Fruit fly (Drosophila melanogaster) whole organism, embryonic: ENCODE measurements around the gene dpr20.

ENCODE experiments used
- Atf-2 ChIP-seq: fragments of 200-800 bp; sonication (Bioruptor generic); optimal IDR thresholded peaks from 2 replicates; lab custom pipeline; 2016; ENCODE audit warnings: missing biosample characterization, missing genetic modification characterization
- Awh ChIP-seq: fragments of 200-800 bp; sonication (Bioruptor generic); IDR thresholded peaks from 2 replicates; pipeline ENCODE4, ENCODE4 v1.3.6; 2022; ENCODE audit warnings: missing biosample characterization, missing genetic modification characterization
- CG10267 ChIP-seq: fragments of 200-800 bp; sonication (Bioruptor generic); optimal IDR thresholded peaks from 2 replicates; lab custom pipeline; 2018; ENCODE audit warnings: missing biosample characterization, mild to moderate bottlenecking, missing genetic modification characterization, moderate library complexity
- CG11093 ChIP-seq: fragments of 200-800 bp; sonication (Bioruptor generic); IDR thresholded peaks from 3 replicates; pipeline ENCODE4 v1.3.6; 2022; ENCODE audit warnings: missing biosample characterization, missing genetic modification characterization
- CG12236 ChIP-seq: fragments of 200-800 bp; sonication (Bioruptor generic); optimal IDR thresholded peaks from 2 replicates; lab custom pipeline; 2016; ENCODE audit warnings: missing biosample characterization, missing genetic modification characterization
- CG14441 ChIP-seq: fragments of 200-800 bp; sonication (Bioruptor generic); IDR thresholded peaks from 2 replicates; pipeline ENCODE4 v1.3.6; 2022; ENCODE audit warnings: missing biosample characterization, missing genetic modification characterization
- CG17385 ChIP-seq: fragments of 200-800 bp; sonication (Bioruptor generic); optimal IDR thresholded peaks from 3 replicates; lab custom pipeline; 2018; ENCODE audit warnings: missing biosample characterization, mild to moderate bottlenecking, missing genetic modification characterization
- CG18764 ChIP-seq: fragments of 200-800 bp; sonication (Bioruptor generic); optimal IDR thresholded peaks from 3 replicates; lab custom pipeline; 2016; ENCODE audit warnings: missing biosample characterization, missing genetic modification characterization
- CG32767 ChIP-seq: fragments of 200-800 bp; sonication (Bioruptor generic); IDR thresholded peaks from 2 replicates; pipeline ENCODE4 v1.3.6; 2022; ENCODE audit warnings: missing biosample characterization, missing genetic modification characterization
- CG34224 ChIP-seq: fragments of 200-800 bp; sonication (Bioruptor generic); IDR thresholded peaks from 3 replicates; pipeline ENCODE4 v1.3.6; 2022; ENCODE audit warnings: missing biosample characterization, missing genetic modification characterization; ENCODE audit not compliant: partially characterized antibody
- CG3838 ChIP-seq: fragments of 200-800 bp; sonication (Bioruptor generic); optimal IDR thresholded peaks from 3 replicates; lab custom pipeline; 2016; ENCODE audit warnings: missing biosample characterization, missing genetic modification characterization
- CG4328 ChIP-seq: fragments of 200-800 bp; sonication (Bioruptor generic); optimal IDR thresholded peaks from 3 replicates; lab custom pipeline; 2017; ENCODE audit warnings: missing biosample characterization, missing genetic modification reagents, missing genetic modification characterization
- CG43689 ChIP-seq: fragments of 200-800 bp; sonication (Bioruptor generic); IDR thresholded peaks from 2 replicates; pipeline ENCODE4 v1.3.6; 2022; ENCODE audit warnings: missing biosample characterization, missing genetic modification characterization
- CG4424 ChIP-seq: fragments of 200-800 bp; sonication (Bioruptor generic); optimal IDR thresholded peaks from 3 replicates; lab custom pipeline; 2016; ENCODE audit warnings: missing biosample characterization, missing genetic modification characterization
- Camta ChIP-seq: fragments of 200-800 bp; sonication (Bioruptor generic); optimal IDR thresholded peaks from 2 replicates; lab custom pipeline; 2016; ENCODE audit warnings: missing biosample characterization, missing genetic modification characterization
- Dek ChIP-seq: fragments of 200-800 bp; sonication (Bioruptor generic); optimal IDR thresholded peaks from 3 replicates; lab custom pipeline; 2019; ENCODE audit warnings: missing biosample characterization, mild to moderate bottlenecking, missing genetic modification characterization, moderate library complexity
- HLH3B ChIP-seq: fragments of 200-800 bp; sonication (Bioruptor generic); IDR thresholded peaks from 2 replicates; pipeline ENCODE4 v1.3.6; 2022; ENCODE audit warnings: missing biosample characterization, missing genetic modification characterization
- HLH4C ChIP-seq: fragments of 200-800 bp; sonication (Bioruptor generic); IDR thresholded peaks from 3 replicates; pipeline ENCODE4 v1.3.6; 2022; ENCODE audit warnings: missing biosample characterization, missing genetic modification characterization; ENCODE audit not compliant: partially characterized antibody
- HLHmδ ChIP-seq: fragments of 200-800 bp; sonication (Bioruptor generic); optimal IDR thresholded peaks from 2 replicates; lab custom pipeline; 2018; ENCODE audit warnings: missing biosample characterization, mild to moderate bottlenecking, missing genetic modification characterization, moderate library complexity
- MTF-1 ChIP-seq: fragments of 200-800 bp; sonication (Bioruptor generic); optimal IDR thresholded peaks from 2 replicates; lab custom pipeline; 2018; ENCODE audit warnings: missing biosample characterization, mild to moderate bottlenecking, missing genetic modification characterization, borderline replicate concordance
- Max ChIP-seq: fragments of 200-800 bp; sonication (Bioruptor generic); optimal IDR thresholded peaks from 2 replicates; lab custom pipeline; 2016; ENCODE audit warnings: missing biosample characterization, mild to moderate bottlenecking, missing genetic modification characterization
- Med ChIP-seq: fragments of 200-800 bp; sonication (Bioruptor generic); peaks from one replicate; lab custom pipeline; 2016; ENCODE audit warnings: missing biosample characterization, missing genetic modification characterization, mild to moderate bottlenecking, inconsistent platforms, moderate library complexity
- Mes4 ChIP-seq: fragments of 200-800 bp; sonication (Bioruptor generic); optimal IDR thresholded peaks from 2 replicates; lab custom pipeline; 2016; ENCODE audit warnings: missing biosample characterization, missing genetic modification characterization
- Myb ChIP-seq: fragments of 200-800 bp; sonication (Bioruptor generic); optimal IDR thresholded peaks from 2 replicates; lab custom pipeline; 2016; ENCODE audit warnings: missing biosample characterization, missing genetic modification characterization
- NK7.1 ChIP-seq: fragments of 200-800 bp; sonication (Bioruptor generic); optimal IDR thresholded peaks from 3 replicates; lab custom pipeline; 2016; ENCODE audit warnings: missing biosample characterization, missing genetic modification characterization
- Oaz ChIP-seq: fragments of 200-800 bp; sonication (Bioruptor generic); IDR thresholded peaks from 2 replicates; pipeline ENCODE4 v1.3.6; 2022; ENCODE audit warnings: missing biosample characterization, missing genetic modification characterization
- Trl ChIP-seq, 3 experiments: fragments of >200 bp in 2 of 3; fragments of 200-800 bp in 1 of 3; sonication (Bioruptor generic) in 1 of 3; optimal IDR thresholded peaks; 2 replicates in 1 of 3; 3 replicates in 2 of 3; lab custom pipeline; 2016 to 2017; ENCODE audit warnings: missing biosample characterization in 1 of 3, missing genetic modification characterization in 1 of 3
- bsh ChIP-seq, 2 experiments: fragments of 200-800 bp; sonication (Bioruptor generic); optimal IDR thresholded peaks; 2 replicates each; lab custom pipeline; 2017 to 2018; ENCODE audit warnings: mild to moderate bottlenecking in 2 of 2, missing biosample characterization in 2 of 2, missing genetic modification characterization in 2 of 2, moderate library complexity in 1 of 2
- chinmo ChIP-seq: fragments of 200-800 bp; sonication (Bioruptor generic); IDR thresholded peaks from 4 replicates; pipeline ENCODE4 v1.3.6; 2022; ENCODE audit warnings: missing biosample characterization, missing genetic modification characterization; ENCODE audit not compliant: partially characterized antibody
- ci ChIP-seq: fragments of 200-800 bp; sonication (Bioruptor generic); IDR thresholded peaks from 3 replicates; pipeline ENCODE4 v1.3.6; 2022; ENCODE audit warnings: missing biosample characterization, missing genetic modification characterization
- crol ChIP-seq: fragments of 200-800 bp; sonication (Bioruptor generic); IDR thresholded peaks from 2 replicates; pipeline ENCODE4 v1.3.6; 2022; ENCODE audit warnings: missing biosample characterization, missing genetic modification characterization
- dpn ChIP-seq, 2 experiments: fragments of 200-800 bp; sonication (Bioruptor generic); optimal IDR thresholded peaks; 3 replicates each; lab custom pipeline; 2016; ENCODE audit warnings: missing biosample characterization in 2 of 2, missing genetic modification characterization in 2 of 2
- ewg ChIP-seq: fragments of 200-800 bp; sonication (Bioruptor generic); optimal IDR thresholded peaks from 3 replicates; lab custom pipeline; 2017; ENCODE audit warnings: mild to moderate bottlenecking, missing biosample characterization, missing genetic modification reagents, missing genetic modification characterization
- eyg ChIP-seq: fragments of 200-800 bp; sonication (Bioruptor generic); optimal IDR thresholded peaks from 3 replicates; lab custom pipeline; 2016; ENCODE audit warnings: missing biosample characterization, missing genetic modification characterization
- fd64A ChIP-seq: fragments of 200-800 bp; sonication (Bioruptor generic); optimal IDR thresholded peaks from 3 replicates; lab custom pipeline; 2018; ENCODE audit warnings: missing biosample characterization, mild to moderate bottlenecking, missing genetic modification characterization
- inv ChIP-seq: fragments of 200-800 bp; sonication (Bioruptor generic); IDR thresholded peaks from 2 replicates; pipeline ENCODE4 v1.3.6; 2022; ENCODE audit warnings: missing biosample characterization, missing genetic modification characterization; ENCODE audit not compliant: partially characterized antibody
- ken ChIP-seq: fragments of 200-800 bp; sonication (Bioruptor generic); IDR thresholded peaks from 3 replicates; pipeline ENCODE4 v1.3.6; 2022; ENCODE audit warnings: missing biosample characterization, missing genetic modification characterization
- lbe ChIP-seq: fragments of 200-800 bp; sonication (Bioruptor generic); optimal IDR thresholded peaks from 2 replicates; lab custom pipeline; 2016; ENCODE audit warnings: missing biosample characterization, mild to moderate bottlenecking, missing genetic modification characterization
- nau ChIP-seq: fragments of 200-800 bp; sonication (Bioruptor generic); optimal IDR thresholded peaks from 3 replicates; lab custom pipeline; 2017; ENCODE audit warnings: missing biosample characterization, mild to moderate bottlenecking, missing genetic modification characterization, missing genetic modification reagents
- nerfin-1 ChIP-seq: fragments of 200-800 bp; sonication (Bioruptor generic); optimal IDR thresholded peaks from 3 replicates; lab custom pipeline; 2019; ENCODE audit warnings: missing biosample characterization, mild to moderate bottlenecking, missing genetic modification characterization, moderate library complexity
- onecut ChIP-seq: fragments of 200-800 bp; sonication (Bioruptor generic); IDR thresholded peaks from 2 replicates; pipeline ENCODE4 v1.3.6; 2022; ENCODE audit warnings: missing biosample characterization, missing genetic modification characterization
- toy ChIP-seq: fragments of 200-800 bp; sonication (Bioruptor generic); IDR thresholded peaks from 2 replicates; pipeline ENCODE4 v1.3.6; 2022; ENCODE audit warnings: missing biosample characterization, missing genetic modification characterization
- twi ChIP-seq: fragments of 200-800 bp; optimal IDR thresholded peaks from 2 replicates; lab custom pipeline; 2019; ENCODE audit warnings: missing biosample characterization, mild to moderate bottlenecking, missing genetic modification characterization, moderate library complexity
- unc-4 ChIP-seq: fragments of 200-800 bp; sonication (Bioruptor generic); IDR thresholded peaks from 2 replicates; pipeline ENCODE4 v1.3.6; 2022; ENCODE audit warnings: missing biosample characterization, missing genetic modification characterization; ENCODE audit not compliant: partially characterized antibody
- vvl ChIP-seq: fragments of 200-800 bp; sonication (Bioruptor generic); IDR thresholded peaks from 2 replicates; pipeline ENCODE4 v1.3.6; 2022; ENCODE audit warnings: missing biosample characterization, missing genetic modification characterization
- wdn ChIP-seq: fragments of 200-800 bp; sonication (Bioruptor generic); IDR thresholded peaks from 2 replicates; pipeline ENCODE4 v1.3.6; 2022; ENCODE audit warnings: missing biosample characterization, missing genetic modification characterization
- yki ChIP-seq: fragments of >200 bp; optimal IDR thresholded peaks from 3 replicates; lab custom pipeline; 2018

Gene dpr20

dm6 chr3L:882236-882891 is 25.3 kb upstream of the dpr20 start (continued):
- TF ChIP-seq ken (GFP tag; lab: Robert Waterston, UW) (no peak), ci (no peak), CG17385 (no peak), CG14441 (GFP tag; lab: Robert Waterston, UW) (no peak), CG12236 (GFP tag; lab: Kevin White, UChicago) (no peak), CG3838 (GFP tag; lab: Kevin White, UChicago) (no peak), Camta (GFP tag; lab: Kevin White, UChicago) (no peak), Dek (tag; lab: Kevin White, UChicago) (no peak), twi (tag; lab: Kevin White, UChicago) (no peak), dpn (GFP tag; optimal IDR thresholded peaks at IDR 0.05; lab: Kevin White, UChicago) (no peak), wdn (no peak), Atf-2 (no peak), CG4328 (GFP tag; lab: Kevin White, UChicago) (no peak), HLH3B (GFP tag; lab: Robert Waterston, UW) (0 out of 2 replicates have a peak, but pooled peaks have one; percentile 30), CG4424 (GFP tag; lab: Kevin White, UChicago) (peak; percentile 23), NK7.1 (no peak)

dm6 chr3L:881496-882235 is 24.6 kb upstream of the dpr20 start, which contains the start of gene CG13907:
TSS of gene CG13907 (minus strand) at chr3L:882013.
- TF ChIP-seq vvl (GFP tag; lab: Robert Waterston, UW): 0 out of 2 replicates have a peak, but pooled peaks have one; percentile 12
- TF ChIP-seq HLH4C (GFP tag; lab: Robert Waterston, UW): 0 out of 3 replicates have a peak, but pooled peaks have one; percentile 26
- TF ChIP-seq MTF-1 (GFP tag; lab: Kevin White, UChicago): peak; percentile 26
- 0 out of 2 replicates have a peak, but pooled peaks have one; percentile 16 for TF ChIP-seq CG32767
- no peak for TF ChIP-seq Oaz
- peak; percentile 5 for TF ChIP-seq HLHmδ
- TF ChIP-seq yki (lab: Kevin White, UChicago): peak; percentile 26
- no peak for TF ChIP-seq CG11093 (GFP tag; lab: Robert Waterston, UW)
- peak; percentile 49 for TF ChIP-seq nau (GFP tag; lab: Kevin White, UChicago)
- TF ChIP-seq crol (GFP tag; lab: Robert Waterston, UW): peak; percentile 61; the same call in 1 of the 2 replicates
- TF ChIP-seq eyg (GFP tag; lab: Kevin White, UChicago): no peak
- 0 out of 2 replicates have a peak, but pooled peaks have one; percentile 9 for TF ChIP-seq inv (GFP tag; lab: Robert Waterston, UW)
- TF ChIP-seq bsh (GFP tag; optimal IDR thresholded peaks at IDR 0.05; lab: Kevin White, UChicago): peak in 1 of 2 experiments; percentile 15
- TF ChIP-seq Myb: no peak
- TF ChIP-seq chinmo: peak; percentile 82
- peak; percentile 63 for TF ChIP-seq onecut (GFP tag; lab: Robert Waterston, UW)
- TF ChIP-seq Mes4: no peak
- TF ChIP-seq fd64A (GFP tag; lab: Kevin White, UChicago): peak; percentile 37
- peak; percentile 63 for TF ChIP-seq ewg
- TF ChIP-seq Max (GFP tag; lab: Kevin White, UChicago): peak; percentile 21
- TF ChIP-seq CG18764 (GFP tag; lab: Kevin White, UChicago): no peak
- peak; percentile 87 to 93 for TF ChIP-seq Trl (optimal IDR thresholded peaks at IDR 0.05; lab: Kevin White, UChicago)
- peak; percentile 40 for TF ChIP-seq Trl (GFP tag; optimal IDR thresholded peaks at IDR 0.05; lab: Kevin White, UChicago)
- TF ChIP-seq CG43689: no peak
- TF ChIP-seq Awh (GFP tag; lab: Robert Waterston, UW): 0 out of 2 replicates have a peak, but pooled peaks have one; percentile 5
- TF ChIP-seq CG10267: no peak
- peak; percentile 43; the same call in 1 of the 2 replicates for TF ChIP-seq unc-4 (GFP tag; lab: Robert Waterston, UW)
- peak; percentile 59 for TF ChIP-seq nerfin-1 (tag; lab: Kevin White, UChicago)
- TF ChIP-seq toy: no peak
- peak; percentile 60; the same call in 2 of the 3 replicates for TF ChIP-seq CG34224 (GFP tag; lab: Robert Waterston, UW)
- TF ChIP-seq Med: peak; percentile 78
- peak; percentile 15 for TF ChIP-seq lbe
